Worm (Caenorhabditis elegans) whole organism, L2 larva: ENCODE results near the gene coq-2.

ENCODE experiments used
- ceh-82 ChIP-seq: fragments of 150-350 bp; optimal IDR thresholded peaks from 2 replicates; lab custom pipeline; 2014; ENCODE audit warnings: missing biosample characterization, missing genetic modification characterization
- lsy-2 ChIP-seq, 2 experiments: fragments of 150-350 bp in 1 of 2; sonication (generic microtip) in 1 of 2; optimal IDR thresholded peaks; 2 replicates each; lab custom pipeline; 2014 to 2017; ENCODE audit warnings: missing biosample characterization in 2 of 2, missing genetic modification characterization in 2 of 2
- mbf-1 ChIP-seq: sonication (generic microtip); optimal IDR thresholded peaks from 2 replicates; lab custom pipeline; 2017; ENCODE audit warnings: missing biosample characterization, missing genetic modification characterization
- nhr-12 ChIP-seq: fragments of 150-350 bp; optimal IDR thresholded peaks from 2 replicates; lab custom pipeline; 2014; ENCODE audit warnings: missing biosample characterization, missing genetic modification characterization
- nhr-25 ChIP-seq: fragments of 150-350 bp; sonication (generic microtip); optimal IDR thresholded peaks from 3 replicates; lab custom pipeline; 2014; ENCODE audit warnings: missing biosample characterization, missing genetic modification characterization
- skn-1 ChIP-seq: sonication (generic microtip); optimal IDR thresholded peaks from 2 replicates; lab custom pipeline; 2017; ENCODE audit warnings: missing biosample characterization, missing genetic modification characterization
- zag-1 ChIP-seq: fragments of 150-350 bp; optimal IDR thresholded peaks from 2 replicates; lab custom pipeline; 2014; ENCODE audit warnings: missing biosample characterization, missing genetic modification characterization

ce11 chrIII:6928725-6929124, 7.0 kb upstream of the coq-2 start, which contains the start of gene flap-1:
- TF ChIP-seq zag-1 (tag; lab: Kevin White, UChicago), result no peak
- no peak for TF ChIP-seq nhr-12 (tag; lab: Kevin White, UChicago)
- TF ChIP-seq skn-1 (tag; lab: Kevin White, UChicago), result no peak
- no peak for TF ChIP-seq lsy-2 (tag; optimal IDR thresholded peaks at IDR 0.05; lab: Kevin White, UChicago)
- TF ChIP-seq nhr-25 (tag; lab: Kevin White, UChicago), result no peak
- TF ChIP-seq ceh-82 (tag; lab: Kevin White, UChicago), result no peak
- TF ChIP-seq mbf-1 (tag; lab: Kevin White, UChicago), result no peak
